Worm (Caenorhabditis elegans) whole organism, mixed stage, embryonic: ENCODE results near the gene M117.3.

Source experiments
- M03D4.4 ChIP-seq: sonication (generic microtip); optimal IDR thresholded peaks from 2 replicates; lab custom pipeline; 2017; ENCODE audit warnings: mild to moderate bottlenecking, missing genetic modification characterization, missing compliant biosample characterization
- bed-3 ChIP-seq: fragments of 200-800 bp; sonication (Bioruptor generic); optimal IDR thresholded peaks from 3 replicates; lab custom pipeline; 2018; ENCODE audit warnings: mild to moderate bottlenecking, missing genetic modification characterization, moderate library complexity, missing compliant biosample characterization
- blmp-1 ChIP-seq: fragments of 150-350 bp; optimal IDR thresholded peaks from 2 replicates; lab custom pipeline; 2014; ENCODE audit warnings: missing biosample characterization, missing genetic modification characterization
- ceh-39 ChIP-seq: fragments of 150-350 bp; optimal IDR thresholded peaks from 2 replicates; lab custom pipeline; 2014; ENCODE audit warnings: missing biosample characterization, missing genetic modification characterization
- ceh-83 ChIP-seq: fragments of 200-800 bp; sonication (Bioruptor generic); optimal IDR thresholded peaks from 2 replicates; lab custom pipeline; 2018; ENCODE audit warnings: mild to moderate bottlenecking, missing genetic modification characterization, missing compliant biosample characterization
- ces-1 ChIP-seq: fragments of 150-350 bp; optimal IDR thresholded peaks from 2 replicates; lab custom pipeline; 2014; ENCODE audit warnings: missing biosample characterization, missing genetic modification reagents, missing genetic modification characterization
- cnd-1 ChIP-seq: fragments of 200-800 bp; sonication (Bioruptor generic); optimal IDR thresholded peaks from 2 replicates; lab custom pipeline; 2018; ENCODE audit warnings: mild to moderate bottlenecking, missing genetic modification characterization, missing compliant biosample characterization
- drap-1 ChIP-seq: fragments of 200-800 bp; sonication (Bioruptor generic); optimal IDR thresholded peaks from 3 replicates; lab custom pipeline; 2018; ENCODE audit warnings: mild to moderate bottlenecking, missing genetic modification characterization, missing compliant biosample characterization
- elt-1 ChIP-seq: sonication (generic microtip); optimal IDR thresholded peaks from 2 replicates; lab custom pipeline; 2017; ENCODE audit warnings: missing genetic modification characterization, mild to moderate bottlenecking, missing compliant biosample characterization, antibody characterized with exemption, moderate library complexity, borderline replicate concordance; ENCODE audit not compliant: insufficient read depth
- elt-3 ChIP-seq: fragments of 150-350 bp; optimal IDR thresholded peaks from 2 replicates; lab custom pipeline; 2014; ENCODE audit warnings: missing biosample characterization, missing genetic modification characterization
- flh-1 ChIP-seq: fragments of 200-800 bp; sonication (Bioruptor generic); optimal IDR thresholded peaks from 2 replicates; lab custom pipeline; 2018; ENCODE audit warnings: mild to moderate bottlenecking, missing genetic modification characterization, moderate library complexity, missing compliant biosample characterization
- ham-2 ChIP-seq: fragments of 200-800 bp; sonication (Bioruptor generic); optimal IDR thresholded peaks from 2 replicates; lab custom pipeline; 2018; ENCODE audit warnings: mild to moderate bottlenecking, missing genetic modification characterization, missing compliant biosample characterization
- hlh-1 ChIP-seq: fragments of 150-350 bp; optimal IDR thresholded peaks from 2 replicates; lab custom pipeline; 2014; ENCODE audit warnings: missing biosample characterization, missing genetic modification reagents, missing genetic modification characterization
- lin-32 ChIP-seq: fragments of 200-800 bp; sonication (Bioruptor generic); optimal IDR thresholded peaks from 2 replicates; lab custom pipeline; 2018; ENCODE audit warnings: mild to moderate bottlenecking, missing genetic modification characterization, missing compliant biosample characterization
- lsy-2 ChIP-seq: fragments of 150-350 bp; optimal IDR thresholded peaks from 2 replicates; lab custom pipeline; 2014; ENCODE audit warnings: missing biosample characterization, missing genetic modification characterization
- mab-5 ChIP-seq: fragments of 150-350 bp; optimal IDR thresholded peaks from 2 replicates; lab custom pipeline; 2014; ENCODE audit warnings: missing biosample characterization, missing genetic modification characterization
- mep-1 ChIP-seq: fragments of 150-350 bp; optimal IDR thresholded peaks from 2 replicates; lab custom pipeline; 2017; ENCODE audit warnings: missing biosample characterization, missing genetic modification reagents, missing genetic modification characterization, inconsistent platforms
- mls-2 ChIP-seq: sonication (generic microtip); optimal IDR thresholded peaks from 2 replicates; lab custom pipeline; 2016; ENCODE audit warnings: mild to moderate bottlenecking, missing genetic modification characterization, moderate library complexity, missing compliant biosample characterization
- nhr-2 ChIP-seq: fragments of 150-350 bp; optimal IDR thresholded peaks from 2 replicates; lab custom pipeline; 2014; ENCODE audit warnings: missing biosample characterization, missing genetic modification characterization
- nhr-237 ChIP-seq: fragments of 150-350 bp; optimal IDR thresholded peaks from 2 replicates; lab custom pipeline; 2014; ENCODE audit warnings: missing biosample characterization, missing genetic modification characterization
- nhr-28 ChIP-seq: fragments of 150-350 bp; optimal IDR thresholded peaks from 2 replicates; lab custom pipeline; 2014; ENCODE audit warnings: missing biosample characterization, missing genetic modification characterization
- nhr-76 ChIP-seq: sonication (generic microtip); optimal IDR thresholded peaks from 2 replicates; lab custom pipeline; 2017; ENCODE audit warnings: missing biosample characterization, missing genetic modification characterization
- snpc-4 ChIP-seq: fragments of 150-350 bp; optimal IDR thresholded peaks from 2 replicates; lab custom pipeline; 2014; ENCODE audit warnings: missing biosample characterization, missing genetic modification characterization
- sptf-1 ChIP-seq: sonication (generic microtip); optimal IDR thresholded peaks from 2 replicates; lab custom pipeline; 2017; ENCODE audit warnings: mild to moderate bottlenecking, missing genetic modification characterization, moderate library complexity, missing compliant biosample characterization
- tbx-8 ChIP-seq: fragments of 200-800 bp; sonication (Bioruptor generic); optimal IDR thresholded peaks from 2 replicates; lab custom pipeline; 2018; ENCODE audit warnings: mild to moderate bottlenecking, missing genetic modification characterization, moderate library complexity, missing compliant biosample characterization
- unc-120 ChIP-seq: sonication (generic microtip); optimal IDR thresholded peaks from 2 replicates; lab custom pipeline; 2017; ENCODE audit warnings: missing genetic modification characterization, missing compliant biosample characterization; ENCODE audit not compliant: poor library complexity, severe bottlenecking
- unc-39 ChIP-seq: fragments of 150-350 bp; optimal IDR thresholded peaks from 2 replicates; lab custom pipeline; 2014; ENCODE audit warnings: missing biosample characterization, missing genetic modification characterization
- unc-62 ChIP-seq: fragments of 150-350 bp; optimal IDR thresholded peaks from 2 replicates; lab custom pipeline; 2014; ENCODE audit warnings: missing biosample characterization, missing genetic modification reagents, missing genetic modification characterization
- ztf-11 ChIP-seq: fragments of 150-350 bp; optimal IDR thresholded peaks from 2 replicates; lab custom pipeline; 2014; ENCODE audit warnings: missing biosample characterization, missing genetic modification characterization

Gene M117.3

DNA sequence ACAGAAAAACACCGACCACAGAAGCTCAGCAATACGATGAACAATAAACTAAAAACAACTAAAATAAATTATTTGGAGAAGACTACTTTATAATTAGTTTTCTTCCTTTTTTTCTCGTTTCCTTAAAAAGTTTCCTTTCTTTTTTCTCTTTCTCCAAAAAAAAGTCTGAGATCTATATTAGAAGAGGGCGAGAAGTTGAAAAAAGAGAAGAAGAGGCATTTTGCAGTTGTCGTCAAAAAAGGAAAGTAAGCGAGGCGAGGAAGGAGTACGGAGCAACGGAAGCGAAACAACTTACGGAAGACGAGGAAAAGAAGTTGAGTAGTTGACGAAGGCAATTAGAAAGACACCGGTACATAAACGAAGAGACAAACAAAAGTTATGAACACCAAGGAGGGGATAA, 26.0 kb upstream of the M117.3 start:
- no peak for TF ChIP-seq ceh-39 (tag; lab: Kevin White, UChicago)
- no peak for TF ChIP-seq unc-39
- TF ChIP-seq snpc-4 (tag; lab: Kevin White, UChicago): no peak
- no peak for TF ChIP-seq lsy-2 (tag; lab: Kevin White, UChicago)
- no peak for TF ChIP-seq blmp-1

DNA sequence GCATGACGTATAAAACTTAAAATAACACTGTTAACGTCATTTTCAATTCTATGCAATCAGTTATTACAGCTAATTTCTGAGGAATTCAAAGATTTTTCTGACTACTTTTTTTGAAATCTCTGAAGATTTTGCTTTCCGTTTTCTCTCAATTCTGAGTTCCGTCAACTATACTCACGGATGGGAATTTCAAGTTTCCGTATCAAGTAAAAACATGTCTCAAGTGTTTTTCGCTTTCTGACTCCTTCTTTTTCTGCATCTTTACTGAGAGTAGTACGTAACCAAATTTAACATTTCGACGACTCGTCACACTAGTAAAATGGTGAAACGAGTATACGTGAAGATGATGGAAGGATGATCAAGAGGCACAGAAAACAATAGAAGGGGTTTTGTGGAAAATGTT, 25.2 kb upstream of the M117.3 start:
- TF ChIP-seq lin-32: no peak
- TF ChIP-seq mls-2 (tag; lab: Kevin White, UChicago): no peak
- no peak for TF ChIP-seq ham-2
- TF ChIP-seq ces-1 (GFP tag; lab: Kevin White, UChicago): peak; percentile 60
- TF ChIP-seq nhr-2 (tag; lab: Kevin White, UChicago): no peak
- TF ChIP-seq ceh-83 (GFP tag; lab: Kevin White, UChicago): no peak
- TF ChIP-seq ceh-39 (tag; lab: Kevin White, UChicago): no peak
- TF ChIP-seq sptf-1: no peak

ce11 chrIV:11799240-11799639, 22.8 kb upstream of the M117.3 start:
- TF ChIP-seq cnd-1: no peak
- TF ChIP-seq unc-62 (GFP tag; lab: Kevin White, UChicago): peak; percentile 58
- TF ChIP-seq, all 35 proteins: peak for 1

DNA sequence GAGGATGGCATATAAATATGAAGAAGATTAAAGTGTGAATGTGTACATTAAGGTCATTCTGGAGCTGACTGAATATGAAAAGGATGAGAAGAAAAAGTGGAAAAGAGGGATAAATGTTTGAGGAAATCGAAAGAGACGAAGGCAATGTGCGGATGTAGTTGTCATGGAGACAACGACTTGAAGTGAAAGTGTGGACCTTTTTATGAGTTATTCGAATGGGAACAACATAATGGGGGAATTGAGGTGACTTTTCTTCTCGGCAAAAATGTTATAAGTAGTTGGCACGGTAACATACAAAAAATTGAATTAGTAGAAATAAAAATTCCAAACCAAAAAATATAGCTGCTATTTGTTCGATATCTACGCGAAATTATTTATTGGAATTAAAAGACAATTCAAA, 20.9 kb upstream of the M117.3 start, which contains the start of gene dyf-18:
TSS of gene dyf-18 (minus strand) at position 101 of the 400 bp plus-strand sequence.
- TF ChIP-seq lin-32: no peak
- no peak for TF ChIP-seq nhr-237
- TF ChIP-seq nhr-28 (tag; lab: Kevin White, UChicago): no peak
- no peak for TF ChIP-seq drap-1
- no peak for TF ChIP-seq mep-1 (tag; lab: Kevin White, UChicago)
- TF ChIP-seq nhr-76 (tag; lab: Kevin White, UChicago): no peak
- no peak for TF ChIP-seq ceh-83 (GFP tag; lab: Kevin White, UChicago)

DNA sequence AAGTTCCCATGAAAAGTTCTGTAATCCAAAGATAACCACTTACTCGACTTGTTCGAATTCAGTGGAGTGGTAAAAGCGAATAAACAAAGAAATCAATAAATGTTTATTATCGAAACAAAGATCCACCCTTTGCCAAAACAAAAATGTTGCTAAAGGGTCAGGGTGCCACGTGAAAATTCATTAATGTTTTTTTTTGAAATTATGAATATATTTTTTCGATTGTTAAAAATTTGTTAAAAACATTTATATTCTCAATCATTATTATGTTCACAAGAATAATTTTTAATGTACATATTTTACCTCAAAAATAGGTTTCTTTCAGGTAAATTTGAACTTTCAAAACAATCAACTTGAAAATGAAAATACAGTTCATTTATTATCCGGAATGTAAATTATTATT, 19.0 kb upstream of the M117.3 start, which contains the start of gene H01G02.4:
TSS of gene H01G02.4 (minus strand) at position 101 of the 400 bp plus-strand sequence.
- TF ChIP-seq unc-120 (tag; lab: Kevin White, UChicago) (no peak), nhr-76 (tag; lab: Kevin White, UChicago) (no peak), ham-2 (no peak), elt-1 (tag; lab: Kevin White, UChicago) (no peak), ztf-11 (tag; lab: Kevin White, UChicago) (no peak), sptf-1 (no peak), lsy-2 (tag; lab: Kevin White, UChicago) (no peak), ces-1 (GFP tag; lab: Kevin White, UChicago) (no peak), ceh-83 (GFP tag; lab: Kevin White, UChicago) (no peak), M03D4.4 (no peak), drap-1 (no peak), mls-2 (tag; lab: Kevin White, UChicago) (no peak), snpc-4 (tag; lab: Kevin White, UChicago) (no peak), tbx-8 (GFP tag; lab: Kevin White, UChicago) (no peak), blmp-1 (no peak), unc-62 (GFP tag; lab: Kevin White, UChicago) (no peak), mep-1 (tag; lab: Kevin White, UChicago) (no peak), hlh-1 (tag; lab: Kevin White, UChicago) (no peak), unc-39 (no peak), bed-3 (no peak)

ce11 chrIV:11804053-11804452, 18.0 kb upstream of the M117.3 start, which contains the start of gene H01G02.1:
H01G02.1 (minus strand) TSS chrIV:11804153.
- TF ChIP-seq tbx-8 (GFP tag; lab: Kevin White, UChicago) (no peak), mab-5 (no peak), mep-1 (tag; lab: Kevin White, UChicago) (no peak), flh-1 (GFP tag; lab: Kevin White, UChicago) (no peak), elt-1 (tag; lab: Kevin White, UChicago) (no peak), M03D4.4 (no peak), nhr-76 (tag; lab: Kevin White, UChicago) (no peak), elt-3 (tag; lab: Kevin White, UChicago) (no peak), ces-1 (GFP tag; lab: Kevin White, UChicago) (no peak), unc-39 (no peak), nhr-237 (no peak), mls-2 (tag; lab: Kevin White, UChicago) (no peak), unc-120 (tag; lab: Kevin White, UChicago) (no peak), nhr-2 (tag; lab: Kevin White, UChicago) (no peak), snpc-4 (tag; lab: Kevin White, UChicago) (no peak)
